Worm (Caenorhabditis elegans) whole organism, L3 larva: ENCODE results near the gene gadr-4.

Experiments
- R02D3.7 ChIP-seq: fragments of 150-350 bp; optimal IDR thresholded peaks from 2 replicates; lab custom pipeline; 2014; ENCODE audit warnings: missing biosample characterization, missing genetic modification characterization
- ZK546.5 ChIP-seq: sonication (generic microtip); optimal IDR thresholded peaks from 2 replicates; lab custom pipeline; 2017; ENCODE audit warnings: missing biosample characterization, missing genetic modification characterization
- aly-2 ChIP-seq: fragments of 150-350 bp; optimal IDR thresholded peaks from 2 replicates; lab custom pipeline; 2014; ENCODE audit warnings: missing biosample characterization, missing genetic modification characterization
- ama-1 ChIP-seq: fragments of 150-350 bp; optimal IDR thresholded peaks from 2 replicates; lab custom pipeline; 2018
- ceh-16 ChIP-seq: sonication (generic microtip); optimal IDR thresholded peaks from 2 replicates; lab custom pipeline; 2017; ENCODE audit warnings: missing biosample characterization, missing genetic modification characterization
- ceh-28 ChIP-seq: fragments of 150-350 bp; optimal IDR thresholded peaks from 2 replicates; lab custom pipeline; 2014; ENCODE audit warnings: missing biosample characterization, missing genetic modification reagents, missing genetic modification characterization
- ceh-82 ChIP-seq: fragments of 150-350 bp; optimal IDR thresholded peaks from 2 replicates; lab custom pipeline; 2014; ENCODE audit warnings: missing biosample characterization, missing genetic modification characterization
- ceh-9 ChIP-seq: sonication (generic microtip); optimal IDR thresholded peaks from 2 replicates; lab custom pipeline; 2018; ENCODE audit warnings: missing biosample characterization, missing genetic modification characterization
- daf-12 ChIP-seq: fragments of 150-350 bp; optimal IDR thresholded peaks from 2 replicates; lab custom pipeline; 2014; ENCODE audit warnings: missing biosample characterization, missing genetic modification reagents, missing genetic modification characterization
- egl-27 ChIP-seq: sonication (generic microtip); optimal IDR thresholded peaks from 4 replicates; lab custom pipeline; 2017; ENCODE audit warnings: missing biosample characterization, missing genetic modification reagents, missing genetic modification characterization
- egl-5 ChIP-seq: fragments of 150-350 bp; optimal IDR thresholded peaks from 2 replicates; lab custom pipeline; 2017; ENCODE audit warnings: missing biosample characterization, missing genetic modification reagents, missing genetic modification characterization, inconsistent platforms
- elt-1 ChIP-seq: fragments of 150-350 bp; optimal IDR thresholded peaks from 2 replicates; lab custom pipeline; 2014; ENCODE audit warnings: missing biosample characterization, missing genetic modification characterization
- elt-2 ChIP-seq: sonication (generic microtip); optimal IDR thresholded peaks from 2 replicates; lab custom pipeline; 2016; ENCODE audit warnings: missing genetic modification reagents, mild to moderate bottlenecking, missing genetic modification characterization, missing compliant biosample characterization
- elt-3 ChIP-seq, 3 experiments: fragments of 150-350 bp in 1 of 3; sonication (generic microtip) in 2 of 3; optimal IDR thresholded peaks; 2 replicates in 2 of 3; 4 replicates in 1 of 3; lab custom pipeline; 2014 to 2017; ENCODE audit warnings: missing biosample characterization in 3 of 3, missing genetic modification characterization in 3 of 3
- eor-1 ChIP-seq, 2 experiments: fragments of 150-350 bp; optimal IDR thresholded peaks; 2 replicates each; lab custom pipeline; 2014 to 2018; ENCODE audit warnings: missing biosample characterization in 2 of 2, missing genetic modification characterization in 2 of 2
- fkh-10 ChIP-seq: sonication (generic microtip); optimal IDR thresholded peaks from 2 replicates; lab custom pipeline; 2017; ENCODE audit warnings: missing biosample characterization, missing genetic modification reagents, missing genetic modification characterization
- fkh-2 ChIP-seq: fragments of 150-350 bp; optimal IDR thresholded peaks from 2 replicates; lab custom pipeline; 2014; ENCODE audit warnings: missing biosample characterization, missing genetic modification reagents, missing genetic modification characterization
- fos-1 ChIP-seq: fragments of 150-350 bp; optimal IDR thresholded peaks from 2 replicates; lab custom pipeline; 2014; ENCODE audit warnings: missing biosample characterization, missing genetic modification characterization
- hmg-11 ChIP-seq: sonication (generic microtip); optimal IDR thresholded peaks from 2 replicates; lab custom pipeline; 2016; ENCODE audit warnings: missing genetic modification characterization, missing compliant biosample characterization
- jun-1 ChIP-seq: fragments of 150-350 bp; optimal IDR thresholded peaks from 2 replicates; lab custom pipeline; 2014; ENCODE audit warnings: missing biosample characterization, missing genetic modification reagents, missing genetic modification characterization
- lin-15B ChIP-seq: fragments of 150-350 bp; optimal IDR thresholded peaks from 2 replicates; lab custom pipeline; 2014; ENCODE audit warnings: missing biosample characterization, missing genetic modification characterization
- lin-39 ChIP-seq: fragments of 150-350 bp; optimal IDR thresholded peaks from 2 replicates; lab custom pipeline; 2018; ENCODE audit warnings: missing biosample characterization, missing genetic modification reagents, missing genetic modification characterization
- lsy-12 ChIP-seq: sonication (generic microtip); optimal IDR thresholded peaks from 2 replicates; lab custom pipeline; 2016; ENCODE audit warnings: mild to moderate bottlenecking, missing genetic modification characterization, missing compliant biosample characterization
- mdl-1 ChIP-seq: fragments of 150-350 bp; optimal IDR thresholded peaks from 2 replicates; lab custom pipeline; 2014; ENCODE audit warnings: missing biosample characterization, missing genetic modification characterization
- mml-1 ChIP-seq: fragments of 150-350 bp; sonication (generic microtip); optimal IDR thresholded peaks from 3 replicates; lab custom pipeline; 2014; ENCODE audit warnings: missing biosample characterization, missing genetic modification characterization
- nfya-1 ChIP-seq: sonication (generic microtip); optimal IDR thresholded peaks from 2 replicates; lab custom pipeline; 2017; ENCODE audit warnings: missing genetic modification characterization, mild to moderate bottlenecking, missing compliant biosample characterization, antibody characterized with exemption, moderate library complexity; ENCODE audit not compliant: insufficient read depth
- nhr-11 ChIP-seq: fragments of 150-350 bp; optimal IDR thresholded peaks from 2 replicates; lab custom pipeline; 2014; ENCODE audit warnings: missing biosample characterization, missing genetic modification characterization
- nhr-12 ChIP-seq: fragments of 150-350 bp; optimal IDR thresholded peaks from 2 replicates; lab custom pipeline; 2014; ENCODE audit warnings: missing biosample characterization, missing genetic modification characterization
- nhr-23 ChIP-seq: fragments of 150-350 bp; optimal IDR thresholded peaks from 2 replicates; lab custom pipeline; 2014; ENCODE audit warnings: missing biosample characterization, missing genetic modification reagents, missing genetic modification characterization
- nhr-237 ChIP-seq: fragments of 150-350 bp; optimal IDR thresholded peaks from 2 replicates; lab custom pipeline; 2014; ENCODE audit warnings: missing biosample characterization, missing genetic modification characterization
- nhr-25 ChIP-seq: sonication (generic microtip); optimal IDR thresholded peaks from 2 replicates; lab custom pipeline; 2017; ENCODE audit warnings: missing biosample characterization, missing genetic modification characterization
- nhr-28 ChIP-seq: fragments of 150-350 bp; optimal IDR thresholded peaks from 2 replicates; lab custom pipeline; 2014; ENCODE audit warnings: missing biosample characterization, missing genetic modification characterization
- nhr-43 ChIP-seq: sonication (generic microtip); optimal IDR thresholded peaks from 2 replicates; lab custom pipeline; 2016; ENCODE audit warnings: mild to moderate bottlenecking, missing genetic modification characterization, missing compliant biosample characterization; ENCODE audit not compliant: poor library complexity, severe bottlenecking
- nhr-67 ChIP-seq: fragments of 150-350 bp; optimal IDR thresholded peaks from 2 replicates; lab custom pipeline; 2014; ENCODE audit warnings: missing biosample characterization, missing genetic modification characterization
- nhr-76 ChIP-seq: fragments of 150-350 bp; sonication (generic microtip); optimal IDR thresholded peaks from 5 replicates; lab custom pipeline; 2014; ENCODE audit warnings: missing biosample characterization, missing genetic modification characterization
- nhr-77 ChIP-seq: fragments of 150-350 bp; optimal IDR thresholded peaks from 2 replicates; lab custom pipeline; 2014; ENCODE audit warnings: missing biosample characterization, missing genetic modification characterization
- pha-4 ChIP-seq: fragments of 150-350 bp; optimal IDR thresholded peaks from 2 replicates; lab custom pipeline; 2014; ENCODE audit warnings: missing biosample characterization, missing genetic modification reagents, missing genetic modification characterization
- pqm-1 ChIP-seq: fragments of 150-350 bp; optimal IDR thresholded peaks from 2 replicates; lab custom pipeline; 2017; ENCODE audit warnings: missing biosample characterization, missing genetic modification characterization, inconsistent platforms
- sea-2 ChIP-seq: fragments of 150-350 bp; sonication (generic microtip); optimal IDR thresholded peaks from 4 replicates; lab custom pipeline; 2014; ENCODE audit warnings: missing biosample characterization, missing genetic modification reagents, missing genetic modification characterization
- skn-1 ChIP-seq: fragments of 150-350 bp; optimal IDR thresholded peaks from 2 replicates; lab custom pipeline; 2014; ENCODE audit warnings: missing biosample characterization, missing genetic modification characterization
- snpc-4 ChIP-seq: fragments of 150-350 bp; optimal IDR thresholded peaks from 2 replicates; lab custom pipeline; 2014; ENCODE audit warnings: missing biosample characterization, missing genetic modification characterization
- tbx-2 ChIP-seq: sonication (generic microtip); optimal IDR thresholded peaks from 2 replicates; lab custom pipeline; 2016; ENCODE audit warnings: mild to moderate bottlenecking, missing genetic modification characterization, missing compliant biosample characterization
- unc-39 ChIP-seq: sonication (generic microtip); optimal IDR thresholded peaks from 4 replicates; lab custom pipeline; 2017; ENCODE audit warnings: missing biosample characterization, missing genetic modification characterization
- unc-62 ChIP-seq: fragments of 150-350 bp; sonication (generic microtip); optimal IDR thresholded peaks from 4 replicates; lab custom pipeline; 2014; ENCODE audit warnings: missing biosample characterization, missing genetic modification reagents, missing genetic modification characterization
- zag-1 ChIP-seq: fragments of 150-350 bp; optimal IDR thresholded peaks from 2 replicates; lab custom pipeline; 2014; ENCODE audit warnings: missing biosample characterization, missing genetic modification characterization
- ztf-11 ChIP-seq: fragments of 150-350 bp; optimal IDR thresholded peaks from 2 replicates; lab custom pipeline; 2014; ENCODE audit warnings: missing biosample characterization, missing genetic modification characterization
- ztf-4 ChIP-seq: fragments of 150-350 bp; optimal IDR thresholded peaks from 2 replicates; lab custom pipeline; 2014; ENCODE audit warnings: missing biosample characterization, missing genetic modification characterization

gadr-4 gene

DNA sequence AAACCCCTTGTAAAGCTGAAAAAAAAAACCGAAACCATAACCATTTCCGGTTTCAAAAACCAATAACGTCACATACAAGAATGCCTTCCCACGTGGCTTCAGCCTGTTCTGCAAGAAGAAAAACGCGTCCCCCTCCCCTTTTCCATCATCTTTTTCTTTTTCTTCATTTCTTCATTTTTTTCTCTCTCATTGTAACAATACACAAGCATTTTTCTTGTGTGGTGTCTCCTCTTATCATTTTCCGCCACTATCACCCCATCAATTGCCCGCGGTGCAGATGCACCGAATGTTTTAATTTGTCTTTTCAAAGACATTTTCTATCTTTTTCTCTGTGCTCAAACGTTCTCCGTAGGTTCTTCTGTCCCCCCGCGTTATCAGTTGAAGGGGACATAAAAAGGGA, 26.8 kb upstream of the gadr-4 start:
- TF ChIP-seq egl-27: peak; percentile 83
- TF ChIP-seq lin-39 (tag; lab: Kevin White, UChicago): no peak
- TF ChIP-seq elt-3 (tag; optimal IDR thresholded peaks at IDR 0.05; lab: Kevin White, UChicago): peak in 2 of 3 experiments; percentile 11 to 68
- TF ChIP-seq mml-1 (tag; lab: Kevin White, UChicago): no peak
- TF ChIP-seq jun-1 (tag; lab: Kevin White, UChicago): peak; percentile 91
- TF ChIP-seq fkh-10 (GFP tag; lab: Kevin White, UChicago): no peak
- TF ChIP-seq nhr-67: no peak
- TF ChIP-seq sea-2 (GFP tag; lab: Kevin White, UChicago): no peak
- TF ChIP-seq hmg-11 (tag; lab: Kevin White, UChicago): no peak
- TF ChIP-seq zag-1 (tag; lab: Kevin White, UChicago): no peak
- no peak for TF ChIP-seq daf-12 (tag; lab: Kevin White, UChicago)
- TF ChIP-seq lin-15B (tag; lab: Kevin White, UChicago): no peak
- no peak for TF ChIP-seq ztf-11 (tag; lab: Kevin White, UChicago)
- peak; percentile 33 for TF ChIP-seq egl-5 (tag; lab: Kevin White, UChicago)
- peak; percentile 51 for TF ChIP-seq nhr-25 (tag; lab: Kevin White, UChicago)
- TF ChIP-seq ceh-9: no peak
- TF ChIP-seq pqm-1 (tag; lab: Kevin White, UChicago): peak; percentile 98
- no peak for TF ChIP-seq eor-1 (tag; optimal IDR thresholded peaks at IDR 0.05; lab: Kevin White, UChicago)
- TF ChIP-seq ztf-4 (tag; lab: Kevin White, UChicago): no peak
- peak; percentile 15 for TF ChIP-seq unc-62 (GFP tag; lab: Kevin White, UChicago)
- TF ChIP-seq ama-1: no peak
- no peak for TF ChIP-seq snpc-4 (tag; lab: Kevin White, UChicago)
- TF ChIP-seq tbx-2 (tag; lab: Kevin White, UChicago): peak; percentile 6
- no peak for TF ChIP-seq skn-1 (tag; lab: Kevin White, UChicago)
- peak; percentile 30 for TF ChIP-seq nhr-76 (tag; lab: Kevin White, UChicago)
- TF ChIP-seq nhr-23: peak; percentile 51
- TF ChIP-seq nhr-237 (tag; lab: Kevin White, UChicago): no peak
- TF ChIP-seq R02D3.7 (tag; lab: Kevin White, UChicago): peak; percentile 38
- TF ChIP-seq fos-1: peak; percentile 33
- TF ChIP-seq nhr-28: no peak
- peak; percentile 8 for TF ChIP-seq lsy-12
- no peak for TF ChIP-seq ceh-16
- TF ChIP-seq elt-2 (tag; lab: Kevin White, UChicago): peak; percentile 99
- TF ChIP-seq nhr-77: no peak
- TF ChIP-seq elt-1: no peak
- TF ChIP-seq unc-39 (tag; lab: Kevin White, UChicago): no peak
- no peak for TF ChIP-seq nhr-12
- peak; percentile 24 for TF ChIP-seq ceh-28
- TF ChIP-seq nfya-1 (tag; lab: Kevin White, UChicago): peak; percentile 51
- no peak for TF ChIP-seq nhr-11 (tag; lab: Kevin White, UChicago)
- TF ChIP-seq ceh-82: no peak
- TF ChIP-seq ZK546.5 (tag; lab: Kevin White, UChicago): no peak
- TF ChIP-seq mdl-1 (tag; lab: Kevin White, UChicago): peak; percentile 62
- no peak for TF ChIP-seq aly-2
- peak; percentile 63 for TF ChIP-seq pha-4 (tag; lab: Kevin White, UChicago)
- no peak for TF ChIP-seq fkh-2 (tag; lab: Kevin White, UChicago)
- peak; percentile 94 for TF ChIP-seq nhr-43 (tag; lab: Kevin White, UChicago)

DNA sequence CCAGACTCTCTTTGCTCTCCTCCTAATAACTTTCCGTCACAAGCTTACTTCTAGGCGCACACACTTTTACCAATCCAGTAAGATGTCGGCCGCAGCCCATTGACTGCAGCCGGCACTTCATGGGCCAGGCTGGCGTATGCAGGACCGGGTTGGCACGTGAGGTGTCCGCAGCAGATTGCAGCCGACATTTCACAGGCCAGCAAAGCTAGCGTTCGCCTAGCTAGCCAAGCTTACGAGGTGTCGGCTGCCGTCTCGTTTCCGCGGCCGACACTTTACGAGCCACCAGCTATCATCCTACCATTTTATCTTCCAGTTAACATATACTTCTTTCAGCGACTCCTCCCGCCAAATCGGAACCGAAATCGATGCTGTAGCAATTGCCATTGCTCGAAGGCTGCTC, 23.2 kb upstream of the gadr-4 start:
- no peak for TF ChIP-seq daf-12 (tag; lab: Kevin White, UChicago)
- no peak for TF ChIP-seq hmg-11 (tag; lab: Kevin White, UChicago)
- no peak for TF ChIP-seq pha-4 (tag; lab: Kevin White, UChicago)
- TF ChIP-seq ceh-9: no peak
- TF ChIP-seq ztf-11 (tag; lab: Kevin White, UChicago): no peak
- TF ChIP-seq mml-1 (tag; lab: Kevin White, UChicago): no peak
- no peak for TF ChIP-seq snpc-4 (tag; lab: Kevin White, UChicago)
- TF ChIP-seq nhr-23: no peak
- no peak for TF ChIP-seq nhr-67
- no peak for TF ChIP-seq lin-39 (tag; lab: Kevin White, UChicago)
- no peak for TF ChIP-seq nhr-76 (tag; lab: Kevin White, UChicago)
- TF ChIP-seq R02D3.7 (tag; lab: Kevin White, UChicago): no peak
- no peak for TF ChIP-seq nhr-77
- TF ChIP-seq nfya-1 (tag; lab: Kevin White, UChicago): no peak
- no peak for TF ChIP-seq nhr-25 (tag; lab: Kevin White, UChicago)
- TF ChIP-seq zag-1 (tag; lab: Kevin White, UChicago): no peak
- TF ChIP-seq egl-27: no peak
- TF ChIP-seq, all 47 proteins: peak for 0
